Fruit fly (Drosophila melanogaster) whole organism, embryonic: ENCODE results near the gene mRpS11.

Experiments used
- BEAF-32 ChIP-seq: fragments of 200-800 bp; sonication (Bioruptor generic); optimal IDR thresholded peaks from 3 replicates; lab custom pipeline; 2017; ENCODE audit warnings: missing biosample characterization, missing genetic modification characterization, mild to moderate bottlenecking, moderate library complexity, missing genetic modification reagents
- CG10543 ChIP-seq: fragments of 200-800 bp; sonication (Bioruptor generic); optimal IDR thresholded peaks from 3 replicates; lab custom pipeline; 2017; ENCODE audit warnings: missing biosample characterization, mild to moderate bottlenecking, missing genetic modification characterization, moderate library complexity
- CG13424 ChIP-seq: fragments of 200-800 bp; sonication (Bioruptor generic); optimal IDR thresholded peaks from 2 replicates; lab custom pipeline; 2019; ENCODE audit warnings: missing biosample characterization, mild to moderate bottlenecking, missing genetic modification characterization, moderate library complexity
- CG17612 ChIP-seq: fragments of 200-800 bp; sonication (Bioruptor generic); IDR thresholded peaks from 2 replicates; pipeline ENCODE4 v1.3.6; 2022; ENCODE audit warnings: missing biosample characterization, missing genetic modification characterization
- CG2202 ChIP-seq: fragments of 200-800 bp; sonication (Bioruptor generic); optimal IDR thresholded peaks from 2 replicates; lab custom pipeline; 2018; ENCODE audit warnings: missing biosample characterization, mild to moderate bottlenecking, missing genetic modification characterization
- CG33557 ChIP-seq: fragments of 200-800 bp; sonication (Bioruptor generic); optimal IDR thresholded peaks from 2 replicates; lab custom pipeline; 2019; ENCODE audit warnings: missing biosample characterization, mild to moderate bottlenecking, missing genetic modification characterization, moderate library complexity
- CG4328 ChIP-seq: fragments of 200-800 bp; sonication (Bioruptor generic); optimal IDR thresholded peaks from 3 replicates; lab custom pipeline; 2017; ENCODE audit warnings: missing biosample characterization, missing genetic modification reagents, missing genetic modification characterization
- CG4617 ChIP-seq: fragments of 200-800 bp; sonication (Bioruptor generic); optimal IDR thresholded peaks from 3 replicates; lab custom pipeline; 2016; ENCODE audit warnings: missing biosample characterization, missing genetic modification characterization, borderline replicate concordance
- CG5180 ChIP-seq: fragments of 200-800 bp; sonication (Bioruptor generic); optimal IDR thresholded peaks from 3 replicates; lab custom pipeline; 2017; ENCODE audit warnings: missing biosample characterization, missing genetic modification characterization, mild to moderate bottlenecking, moderate library complexity, missing genetic modification reagents
- CG5245 ChIP-seq: fragments of 200-800 bp; sonication (Bioruptor generic); optimal IDR thresholded peaks from 3 replicates; lab custom pipeline; 2016; ENCODE audit warnings: missing biosample characterization, missing genetic modification characterization
- CG6683 ChIP-seq: fragments of 200-800 bp; sonication (Bioruptor generic); optimal IDR thresholded peaks from 2 replicates; lab custom pipeline; 2017; ENCODE audit warnings: missing biosample characterization, mild to moderate bottlenecking, missing genetic modification characterization, missing genetic modification reagents
- CG7963 ChIP-seq: fragments of 200-800 bp; sonication (Bioruptor generic); IDR thresholded peaks from 3 replicates; pipeline ENCODE4 v1.3.6; 2022; ENCODE audit warnings: missing biosample characterization, missing genetic modification characterization; ENCODE audit not compliant: partially characterized antibody
- CG8388 ChIP-seq: fragments of 200-800 bp; sonication (Bioruptor generic); optimal IDR thresholded peaks from 2 replicates; lab custom pipeline; 2019; ENCODE audit warnings: missing biosample characterization, mild to moderate bottlenecking, missing genetic modification characterization, moderate library complexity
- CTCF ChIP-seq: fragments of 200-800 bp; sonication (Bioruptor generic); optimal IDR thresholded peaks from 2 replicates; lab custom pipeline; 2017; ENCODE audit warnings: missing biosample characterization, mild to moderate bottlenecking, missing genetic modification characterization, moderate library complexity
- Dad ChIP-seq: fragments of 200-800 bp; sonication (Bioruptor generic); optimal IDR thresholded peaks from 3 replicates; lab custom pipeline; 2016; ENCODE audit warnings: missing biosample characterization, missing genetic modification characterization
- Dbx ChIP-seq: fragments of 200-800 bp; sonication (Bioruptor generic); IDR thresholded peaks from 3 replicates; pipeline ENCODE4 v1.3.6; 2022; ENCODE audit warnings: missing biosample characterization, missing genetic modification characterization
- Dip3 ChIP-seq: fragments of 200-800 bp; sonication (Bioruptor generic); optimal IDR thresholded peaks from 3 replicates; lab custom pipeline; 2016; ENCODE audit warnings: missing biosample characterization, missing genetic modification characterization
- E2f2 ChIP-seq: fragments of 200-800 bp; sonication (Bioruptor generic); IDR thresholded peaks from 2 replicates; pipeline ENCODE4 v1.3.6; 2022; ENCODE audit warnings: missing biosample characterization, missing genetic modification characterization
- Gug ChIP-seq: fragments of 200-800 bp; sonication (Bioruptor generic); IDR thresholded peaks from 4 replicates; pipeline ENCODE4 v1.3.6; 2022; ENCODE audit warnings: missing biosample characterization, missing genetic modification characterization
- H15 ChIP-seq: fragments of 200-800 bp; sonication (Bioruptor generic); IDR thresholded peaks from 3 replicates; pipeline ENCODE4 v1.3.6; 2022; ENCODE audit warnings: missing biosample characterization, missing genetic modification characterization
- H2.0 ChIP-seq: fragments of 200-800 bp; sonication (Bioruptor generic); IDR thresholded peaks from 2 replicates; pipeline ENCODE4 v1.3.6; 2022; ENCODE audit warnings: missing biosample characterization, missing genetic modification characterization
- HHEX ChIP-seq: fragments of 200-800 bp; sonication (Bioruptor generic); optimal IDR thresholded peaks from 3 replicates; lab custom pipeline; 2017; ENCODE audit warnings: missing biosample characterization, mild to moderate bottlenecking, missing genetic modification characterization, missing genetic modification reagents
- HmgD ChIP-seq: fragments of 200-800 bp; sonication (Bioruptor generic); optimal IDR thresholded peaks from 3 replicates; lab custom pipeline; 2016; ENCODE audit warnings: missing biosample characterization, missing genetic modification characterization
- Hr39 ChIP-seq: fragments of >200 bp; optimal IDR thresholded peaks from 2 replicates; lab custom pipeline; 2017
- Hr78 ChIP-seq, 2 experiments: fragments of 200-800 bp in 1 of 2; fragments of >200 bp in 1 of 2; sonication (Bioruptor generic) in 1 of 2; optimal IDR thresholded peaks; 2 replicates each; lab custom pipeline; 2017 to 2019; ENCODE audit warnings: missing biosample characterization in 2 of 2, missing genetic modification characterization in 2 of 2, mild to moderate bottlenecking in 1 of 2, moderate library complexity in 1 of 2
- Lim3 ChIP-seq: fragments of 200-800 bp; sonication (Bioruptor generic); IDR thresholded peaks from 2 replicates; pipeline ENCODE4 v1.3.6; 2022; ENCODE audit warnings: missing biosample characterization, missing genetic modification characterization
- Lpt ChIP-seq: fragments of >200 bp; optimal IDR thresholded peaks from 2 replicates; lab custom pipeline; 2018; ENCODE audit warnings: missing biosample characterization, missing genetic modification characterization
- Pdp1 ChIP-seq, 2 experiments: fragments of 200-800 bp; sonication (Bioruptor generic); optimal IDR thresholded peaks; 3 replicates each; lab custom pipeline; 2016; ENCODE audit warnings: missing biosample characterization in 2 of 2, missing genetic modification characterization in 2 of 2, mild to moderate bottlenecking in 1 of 2, moderate library complexity in 1 of 2
- Spps ChIP-seq: fragments of 200-800 bp; sonication (Bioruptor generic); optimal IDR thresholded peaks from 2 replicates; lab custom pipeline; 2018; ENCODE audit warnings: missing biosample characterization, mild to moderate bottlenecking, missing genetic modification characterization
- Sry-β ChIP-seq: fragments of 200-800 bp; sonication (Bioruptor generic); optimal IDR thresholded peaks from 2 replicates; lab custom pipeline; 2018; ENCODE audit warnings: missing biosample characterization, mild to moderate bottlenecking, missing genetic modification characterization, moderate library complexity
- Ssrp ChIP-seq: fragments of 200-800 bp; sonication (Bioruptor generic); optimal IDR thresholded peaks from 2 replicates; lab custom pipeline; 2018; ENCODE audit warnings: missing biosample characterization, mild to moderate bottlenecking, missing genetic modification characterization, moderate library complexity
- YL-1 ChIP-seq: fragments of 200-800 bp; sonication (Bioruptor generic); optimal IDR thresholded peaks from 3 replicates; lab custom pipeline; 2017; ENCODE audit warnings: missing biosample characterization, mild to moderate bottlenecking, missing genetic modification characterization
- ab ChIP-seq: fragments of 200-800 bp; sonication (Bioruptor generic); optimal IDR thresholded peaks from 2 replicates; lab custom pipeline; 2016; ENCODE audit warnings: missing biosample characterization, missing genetic modification characterization
- ara ChIP-seq: fragments of 200-800 bp; sonication (Bioruptor generic); IDR thresholded peaks from 2 replicates; pipeline ENCODE4 v1.3.6; 2022; ENCODE audit warnings: missing biosample characterization, missing genetic modification characterization
- bbx ChIP-seq: fragments of 200-800 bp; sonication (Bioruptor generic); IDR thresholded peaks from 2 replicates; pipeline ENCODE4 v1.3.6; 2022; ENCODE audit warnings: missing biosample characterization, missing genetic modification characterization; ENCODE audit not compliant: partially characterized antibody
- bigmax ChIP-seq: fragments of 200-800 bp; sonication (Bioruptor generic); optimal IDR thresholded peaks from 2 replicates; lab custom pipeline; 2018; ENCODE audit warnings: missing biosample characterization, mild to moderate bottlenecking, missing genetic modification characterization
- cato ChIP-seq: fragments of 200-800 bp; sonication (Bioruptor generic); optimal IDR thresholded peaks from 2 replicates; lab custom pipeline; 2016; ENCODE audit warnings: missing biosample characterization, missing genetic modification characterization, borderline replicate concordance
- chinmo ChIP-seq: fragments of 200-800 bp; sonication (Bioruptor generic); IDR thresholded peaks from 4 replicates; pipeline ENCODE4 v1.3.6; 2022; ENCODE audit warnings: missing biosample characterization, missing genetic modification characterization; ENCODE audit not compliant: partially characterized antibody
- corto ChIP-seq: fragments of 200-800 bp; sonication (Bioruptor generic); optimal IDR thresholded peaks from 2 replicates; lab custom pipeline; 2016; ENCODE audit warnings: missing biosample characterization, mild to moderate bottlenecking, missing genetic modification characterization, moderate library complexity
- esg ChIP-seq: fragments of 200-800 bp; sonication (Bioruptor generic); conservative IDR thresholded peaks from 2 replicates; pipeline ENCODE4 v1.3.6; 2022; ENCODE audit warnings: missing biosample characterization, missing genetic modification characterization
- fd102C ChIP-seq: fragments of 200-800 bp; sonication (Bioruptor generic); optimal IDR thresholded peaks from 2 replicates; lab custom pipeline; 2018; ENCODE audit warnings: missing biosample characterization, mild to moderate bottlenecking, missing genetic modification characterization, moderate library complexity
- fd64A ChIP-seq: fragments of 200-800 bp; sonication (Bioruptor generic); optimal IDR thresholded peaks from 3 replicates; lab custom pipeline; 2018; ENCODE audit warnings: missing biosample characterization, mild to moderate bottlenecking, missing genetic modification characterization
- lbe ChIP-seq: fragments of 200-800 bp; sonication (Bioruptor generic); optimal IDR thresholded peaks from 2 replicates; lab custom pipeline; 2016; ENCODE audit warnings: missing biosample characterization, mild to moderate bottlenecking, missing genetic modification characterization
- nau ChIP-seq: fragments of 200-800 bp; sonication (Bioruptor generic); optimal IDR thresholded peaks from 3 replicates; lab custom pipeline; 2017; ENCODE audit warnings: missing biosample characterization, mild to moderate bottlenecking, missing genetic modification characterization, missing genetic modification reagents
- oc ChIP-seq: fragments of 200-800 bp; sonication (Bioruptor generic); optimal IDR thresholded peaks from 2 replicates; lab custom pipeline; 2018; ENCODE audit warnings: missing biosample characterization, mild to moderate bottlenecking, missing genetic modification characterization, moderate library complexity
- p53 ChIP-seq: fragments of 200-800 bp; sonication (Bioruptor generic); optimal IDR thresholded peaks from 2 replicates; lab custom pipeline; 2016; ENCODE audit warnings: missing biosample characterization, missing genetic modification characterization
- pfk ChIP-seq: fragments of 200-800 bp; sonication (Bioruptor generic); optimal IDR thresholded peaks from 2 replicates; lab custom pipeline; 2018; ENCODE audit warnings: missing biosample characterization, mild to moderate bottlenecking, missing genetic modification characterization, moderate library complexity
- sim ChIP-seq: fragments of 200-800 bp; sonication (Bioruptor generic); IDR thresholded peaks from 2 replicates; pipeline ENCODE4 v1.3.6; 2022; ENCODE audit warnings: missing biosample characterization, missing genetic modification characterization
- slbo ChIP-seq: fragments of 200-800 bp; sonication (Bioruptor generic); IDR thresholded peaks from 2 replicates; pipeline ENCODE4 v1.3.6; 2022; ENCODE audit warnings: missing biosample characterization, missing genetic modification characterization
- slou ChIP-seq: fragments of 200-800 bp; sonication (Bioruptor generic); optimal IDR thresholded peaks from 3 replicates; lab custom pipeline; 2016; ENCODE audit warnings: missing biosample characterization, missing genetic modification characterization
- so ChIP-seq: fragments of 200-800 bp; sonication (Bioruptor generic); IDR thresholded peaks from 3 replicates; pipeline ENCODE4 v1.3.6; 2022; ENCODE audit warnings: missing biosample characterization, missing genetic modification characterization
- zen ChIP-seq: fragments of 200-800 bp; sonication (Bioruptor generic); optimal IDR thresholded peaks from 3 replicates; lab custom pipeline; 2018; ENCODE audit warnings: missing biosample characterization, mild to moderate bottlenecking, missing genetic modification characterization, moderate library complexity

The mRpS11 gene

DNA sequence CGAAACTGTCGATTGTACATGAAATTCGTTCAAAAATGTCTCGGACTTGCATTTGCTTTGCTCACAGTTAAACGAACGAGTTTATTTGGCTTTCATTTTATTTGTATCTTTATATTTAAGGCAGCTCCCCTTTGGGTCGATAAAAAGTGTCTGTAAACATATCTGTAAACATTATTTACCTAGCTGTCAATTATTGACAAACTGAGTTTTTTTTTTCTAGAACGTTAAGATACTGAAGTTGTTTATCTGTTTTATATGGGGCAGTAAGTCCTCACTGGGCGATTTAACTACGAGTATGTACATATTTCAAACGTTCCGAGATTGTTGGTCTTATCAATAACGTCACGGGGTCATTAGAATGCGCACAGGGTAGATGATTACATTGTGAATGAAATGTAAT, 43.1 kb downstream of the mRpS11 start (continued):
- TF ChIP-seq Lim3 = no peak
- no peak for TF ChIP-seq Sry-β
- TF ChIP-seq Dbx (GFP tag; lab: Robert Waterston, UW) = no peak
- TF ChIP-seq CG5180 (GFP tag; lab: Kevin White, UChicago) = no peak
- TF ChIP-seq H15 (GFP tag; lab: Robert Waterston, UW) = no peak
- TF ChIP-seq zen = no peak
- no peak for TF ChIP-seq BEAF-32
- no peak for TF ChIP-seq CG5245 (GFP tag; lab: Kevin White, UChicago)
- peak; percentile 45 for TF ChIP-seq lbe (GFP tag; lab: Kevin White, UChicago)
- TF ChIP-seq Dad (GFP tag; lab: Kevin White, UChicago) = no peak
- TF ChIP-seq CG13424 (tag; lab: Kevin White, UChicago) = peak; percentile 22
- peak; percentile 69 for TF ChIP-seq CG33557
- no peak for TF ChIP-seq YL-1
- TF ChIP-seq sim (GFP tag; lab: Robert Waterston, UW) = no peak
- no peak for TF ChIP-seq bbx
- no peak for TF ChIP-seq CTCF (GFP tag; lab: Kevin White, UChicago)
- peak; percentile 43 for TF ChIP-seq CG10543 (GFP tag; lab: Kevin White, UChicago)
- no peak for TF ChIP-seq HHEX (GFP tag; lab: Kevin White, UChicago)
- no peak for TF ChIP-seq ara (GFP tag; lab: Robert Waterston, UW)
- no peak for TF ChIP-seq Ssrp (tag; lab: Kevin White, UChicago)
- TF ChIP-seq CG4617 (GFP tag; lab: Kevin White, UChicago) = no peak
- TF ChIP-seq Gug (GFP tag; lab: Robert Waterston, UW) = no peak
- TF ChIP-seq CG6683 (GFP tag; lab: Kevin White, UChicago) = no peak
- TF ChIP-seq CG4328 = peak; percentile 31
- TF ChIP-seq Hr39 = no peak
- no peak for TF ChIP-seq fd64A
- no peak for TF ChIP-seq corto
- no peak for TF ChIP-seq chinmo (GFP tag; lab: Robert Waterston, UW)
- no peak for TF ChIP-seq CG17612 (GFP tag; lab: Robert Waterston, UW)
- TF ChIP-seq Hr78 (GFP tag; optimal IDR thresholded peaks at IDR 0.05; lab: Kevin White, UChicago) = peak in 1 of 2 experiments; percentile 51
- TF ChIP-seq CG8388 (GFP tag; lab: Kevin White, UChicago) = no peak
- TF ChIP-seq Dip3 (GFP tag; lab: Kevin White, UChicago) = no peak
- TF ChIP-seq slbo (GFP tag; lab: Robert Waterston, UW) = no peak
- TF ChIP-seq CG7963 (GFP tag; lab: Robert Waterston, UW) = no peak
- no peak for TF ChIP-seq slou (GFP tag; lab: Kevin White, UChicago)
- TF ChIP-seq oc (tag; lab: Kevin White, UChicago) = no peak
- no peak for TF ChIP-seq bigmax (GFP tag; lab: Kevin White, UChicago)
- peak; percentile 35 for TF ChIP-seq nau
- TF ChIP-seq E2f2 (GFP tag; lab: Robert Waterston, UW) = no peak
- no peak for TF ChIP-seq cato (GFP tag; lab: Kevin White, UChicago)
- no peak for TF ChIP-seq esg
- TF ChIP-seq HmgD (GFP tag; lab: Kevin White, UChicago) = no peak
- TF ChIP-seq pfk = peak; percentile 35
- TF ChIP-seq Spps (tag; lab: Kevin White, UChicago) = no peak
- no peak for TF ChIP-seq Lpt (GFP tag; lab: Kevin White, UChicago)
- TF ChIP-seq fd102C (GFP tag; lab: Kevin White, UChicago) = no peak
- TF ChIP-seq p53 (GFP tag; lab: Kevin White, UChicago) = no peak
- TF ChIP-seq so = no peak
- TF ChIP-seq Pdp1 (GFP tag; optimal IDR thresholded peaks at IDR 0.05; lab: Kevin White, UChicago) = no peak
- TF ChIP-seq ab (GFP tag; lab: Kevin White, UChicago) = no peak
- no peak for TF ChIP-seq CG2202
- no peak for TF ChIP-seq H2.0 (GFP tag; lab: Robert Waterston, UW)
